Fruit fly (Drosophila melanogaster) whole organism, adult: Measurements from ENCODE around the gene Cep164.
A peak's percentile ranks its signal among the peaks of the same experiment; 100 is the strongest.

ENCODE experiments used
- CG11617 ChIP-seq: fragments of 200-800 bp; sonication (Bioruptor generic); optimal IDR thresholded peaks from 2 replicates; lab custom pipeline; 2017; ENCODE audit warnings: mild to moderate bottlenecking, missing biosample characterization, missing genetic modification reagents, missing genetic modification characterization
- CG12768 ChIP-seq: fragments of 200-800 bp; sonication (Bioruptor generic); optimal IDR thresholded peaks from 2 replicates; lab custom pipeline; 2017; ENCODE audit warnings: missing biosample characterization, missing genetic modification characterization, mild to moderate bottlenecking, moderate library complexity, missing genetic modification reagents
- CG14711 ChIP-seq: fragments of 200-800 bp; sonication (Bioruptor generic); optimal IDR thresholded peaks from 2 replicates; lab custom pipeline; 2018; ENCODE audit warnings: missing biosample characterization, mild to moderate bottlenecking, missing genetic modification characterization, moderate library complexity
- CG1620 ChIP-seq: fragments of 200-800 bp; sonication (Bioruptor generic); optimal IDR thresholded peaks from 2 replicates; lab custom pipeline; 2016; ENCODE audit warnings: missing biosample characterization, missing genetic modification characterization
- CG33017 ChIP-seq: fragments of 200-800 bp; sonication (Bioruptor generic); optimal IDR thresholded peaks from 2 replicates; lab custom pipeline; 2018; ENCODE audit warnings: missing biosample characterization, mild to moderate bottlenecking, missing genetic modification characterization, moderate library complexity
- CG5204 ChIP-seq: fragments of 200-800 bp; sonication (Bioruptor generic); optimal IDR thresholded peaks from 2 replicates; lab custom pipeline; 2016; ENCODE audit warnings: missing biosample characterization, missing genetic modification characterization
- CG7045 ChIP-seq: fragments of 200-800 bp; sonication (Bioruptor generic); optimal IDR thresholded peaks from 2 replicates; lab custom pipeline; 2017; ENCODE audit warnings: missing biosample characterization, mild to moderate bottlenecking, missing genetic modification characterization
- CG7101 ChIP-seq: fragments of 200-800 bp; sonication (Bioruptor generic); optimal IDR thresholded peaks from 2 replicates; lab custom pipeline; 2018; ENCODE audit warnings: missing biosample characterization, mild to moderate bottlenecking, missing genetic modification characterization, moderate library complexity
- Clk ChIP-seq: fragments of 200-800 bp; sonication (Bioruptor generic); optimal IDR thresholded peaks from 2 replicates; lab custom pipeline; 2017; ENCODE audit warnings: missing biosample characterization, missing genetic modification characterization
- Crg-1 ChIP-seq: fragments of 200-800 bp; sonication (Bioruptor generic); optimal IDR thresholded peaks from 2 replicates; lab custom pipeline; 2016; ENCODE audit warnings: missing biosample characterization, missing genetic modification characterization
- Hr96 ChIP-seq: fragments of 200-800 bp; sonication (Bioruptor generic); optimal IDR thresholded peaks from 2 replicates; lab custom pipeline; 2016; ENCODE audit warnings: missing biosample characterization, missing genetic modification characterization
- Mnt ChIP-seq: fragments of 200-800 bp; sonication (Bioruptor generic); optimal IDR thresholded peaks from 2 replicates; lab custom pipeline; 2016; ENCODE audit warnings: missing biosample characterization, mild to moderate bottlenecking, missing genetic modification characterization
- bab1 ChIP-seq: fragments of 200-800 bp; sonication (Bioruptor generic); optimal IDR thresholded peaks from 3 replicates; lab custom pipeline; 2019; ENCODE audit warnings: missing biosample characterization, mild to moderate bottlenecking, missing genetic modification characterization, moderate library complexity
- cic ChIP-seq: fragments of 200-800 bp; sonication (Bioruptor generic); optimal IDR thresholded peaks from 2 replicates; lab custom pipeline; 2017; ENCODE audit warnings: missing biosample characterization, mild to moderate bottlenecking, missing genetic modification characterization, moderate library complexity
- cnc ChIP-seq, 2 experiments: fragments of >200 bp; optimal IDR thresholded peaks; 2 replicates each; lab custom pipeline; 2017
- kay ChIP-seq: fragments of 200-800 bp; sonication (Bioruptor generic); peaks from one replicate; lab custom pipeline; 2016; ENCODE audit warnings: missing biosample characterization, missing genetic modification characterization, borderline replicate concordance
- ovo ChIP-seq: fragments of 200-800 bp; sonication (Bioruptor generic); optimal IDR thresholded peaks from 2 replicates; lab custom pipeline; 2016; ENCODE audit warnings: missing biosample characterization, missing genetic modification characterization
- pad ChIP-seq: fragments of 200-800 bp; sonication (Bioruptor generic); optimal IDR thresholded peaks from 3 replicates; lab custom pipeline; 2017; ENCODE audit warnings: missing biosample characterization, missing genetic modification characterization, mild to moderate bottlenecking, moderate library complexity, missing genetic modification reagents
- tj ChIP-seq: fragments of 200-800 bp; sonication (Bioruptor generic); optimal IDR thresholded peaks from 3 replicates; lab custom pipeline; 2017; ENCODE audit warnings: missing biosample characterization, mild to moderate bottlenecking, missing genetic modification characterization, moderate library complexity
- toe ChIP-seq: fragments of 200-800 bp; sonication (Bioruptor generic); optimal IDR thresholded peaks from 2 replicates; lab custom pipeline; 2016; ENCODE audit warnings: missing biosample characterization, missing genetic modification characterization

Cep164 gene

DNA sequence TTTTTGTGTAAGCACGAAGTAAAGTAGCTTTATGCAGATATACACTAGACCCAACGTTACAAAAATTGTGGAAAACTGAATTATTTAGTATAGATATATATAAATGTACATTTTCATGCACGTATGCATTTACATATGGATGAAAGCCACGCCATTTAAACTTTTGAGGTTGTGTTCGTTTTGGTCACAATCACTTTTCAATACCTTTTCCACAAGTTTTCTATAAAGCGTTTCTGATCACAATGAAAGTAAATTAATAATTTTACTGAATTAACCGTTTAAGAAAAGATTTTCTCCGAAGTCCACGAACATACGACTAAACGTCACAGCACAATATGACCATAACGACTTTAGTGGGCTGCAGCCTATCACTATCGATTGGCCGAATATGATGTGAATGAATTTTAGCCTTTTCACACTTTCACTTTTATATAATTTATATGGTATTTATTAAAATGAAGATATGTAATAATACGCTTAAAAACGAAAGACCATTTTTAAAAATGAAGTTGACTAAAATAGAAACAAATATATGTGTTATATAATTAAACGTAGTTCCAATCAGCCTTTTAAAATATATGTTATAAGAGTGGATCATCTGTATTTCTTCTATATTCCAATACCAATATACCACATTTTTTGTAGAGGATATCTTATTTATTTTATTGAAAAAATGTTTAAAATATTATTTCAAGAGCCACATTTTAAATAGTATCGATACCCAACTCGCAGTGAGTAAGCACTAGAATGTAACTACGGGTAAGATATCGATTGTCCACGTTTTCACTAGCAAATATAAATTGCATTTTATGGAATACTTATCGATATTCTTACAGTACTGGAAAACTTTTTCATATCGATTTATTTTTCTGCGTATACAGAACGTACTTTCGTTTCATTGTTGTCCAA, 9.1 kb upstream of the Cep164 start, which contains the start of the genes CG46312, eIF5 and exd:
Gene CG46312, minus strand, starts transcription at position 357 of the 909 bp plus-strand sequence.
Gene eIF5, minus strand, starts transcription at position 357 of the 909 bp plus-strand sequence.
Gene exd, plus strand, starts transcription at position 851 of the 909 bp plus-strand sequence.
- TF ChIP-seq CG7045 (GFP tag; lab: Kevin White, UChicago): no peak
- TF ChIP-seq CG7101 (tag; lab: Kevin White, UChicago): peak; percentile 18
- no peak for TF ChIP-seq Crg-1
- TF ChIP-seq Clk (GFP tag; lab: Kevin White, UChicago): no peak
- TF ChIP-seq CG14711 (tag; lab: Kevin White, UChicago): no peak
- peak; percentile 29 for TF ChIP-seq Mnt (GFP tag; lab: Kevin White, UChicago)
- peak; percentile 13 for TF ChIP-seq ovo (GFP tag; lab: Kevin White, UChicago)
- TF ChIP-seq kay (GFP tag; lab: Kevin White, UChicago): no peak
- no peak for TF ChIP-seq cic (GFP tag; lab: Kevin White, UChicago)
- TF ChIP-seq CG12768: no peak
- TF ChIP-seq cnc (optimal IDR thresholded peaks at IDR 0.05; lab: Kevin White, UChicago): no peak
- TF ChIP-seq tj (GFP tag; lab: Kevin White, UChicago): no peak
- no peak for TF ChIP-seq CG11617
- peak; percentile 73 for TF ChIP-seq bab1 (GFP tag; lab: Kevin White, UChicago)
- no peak for TF ChIP-seq pad (GFP tag; lab: Kevin White, UChicago)
- no peak for TF ChIP-seq CG33017 (tag; lab: Kevin White, UChicago)
- TF ChIP-seq CG1620 (GFP tag; lab: Kevin White, UChicago): no peak
- no peak for TF ChIP-seq Hr96
- TF ChIP-seq toe (GFP tag; lab: Kevin White, UChicago): no peak
- no peak for TF ChIP-seq CG5204

DNA sequence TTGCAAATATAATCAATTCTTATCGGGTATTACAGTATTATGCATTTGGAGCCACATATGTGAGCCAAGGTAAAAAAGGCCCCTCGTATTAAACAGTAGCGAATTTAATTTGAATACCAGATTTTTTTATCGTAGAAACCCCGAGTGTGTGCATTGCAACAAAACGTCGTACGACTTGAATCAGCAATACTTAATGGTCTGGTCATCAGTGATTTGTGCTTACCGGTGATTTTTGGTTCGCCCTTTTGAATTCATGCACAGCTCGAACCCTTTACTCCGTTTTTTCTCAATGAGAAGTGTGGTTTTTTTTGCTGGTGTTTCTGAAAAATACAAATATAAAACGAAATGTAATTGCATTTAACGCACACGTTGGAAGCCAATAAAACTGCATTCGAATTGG, 6.9 kb upstream of the Cep164 start:
- no peak for TF ChIP-seq CG12768
- TF ChIP-seq bab1 (GFP tag; lab: Kevin White, UChicago): no peak
- TF ChIP-seq tj (GFP tag; lab: Kevin White, UChicago): peak; percentile 96
- no peak for TF ChIP-seq kay (GFP tag; lab: Kevin White, UChicago)

DNA sequence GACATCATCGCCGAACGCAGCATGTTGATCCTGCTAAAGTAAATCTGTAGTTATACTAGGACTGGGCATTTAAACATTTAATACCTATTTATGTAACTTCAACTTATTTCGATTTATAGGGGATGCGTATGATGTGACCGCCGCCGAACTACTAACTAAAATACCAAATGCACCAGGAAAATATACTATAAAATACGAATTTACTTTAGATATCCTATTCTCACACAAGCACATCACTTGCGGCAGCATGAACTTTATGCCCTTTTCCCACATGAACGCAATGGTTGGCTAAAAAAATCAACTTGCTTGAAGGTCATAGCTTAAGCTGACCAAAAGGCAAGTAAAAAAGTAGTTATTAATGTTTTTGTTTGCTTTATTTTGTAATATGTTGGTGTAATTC, 3.9 kb upstream of the Cep164 start, which contains the start of gene ND-20:
Gene ND-20, minus strand, starts transcription at position 155 of the 400 bp plus-strand sequence.
- TF ChIP-seq Mnt (GFP tag; lab: Kevin White, UChicago) (peak; percentile 16), tj (GFP tag; lab: Kevin White, UChicago) (no peak), cic (GFP tag; lab: Kevin White, UChicago) (no peak), CG11617 (no peak), Clk (GFP tag; lab: Kevin White, UChicago) (no peak), CG5204 (no peak), pad (GFP tag; lab: Kevin White, UChicago) (peak; percentile 19), CG1620 (GFP tag; lab: Kevin White, UChicago) (peak; percentile 30), CG33017 (tag; lab: Kevin White, UChicago) (no peak), CG7101 (tag; lab: Kevin White, UChicago) (peak; percentile 30), toe (GFP tag; lab: Kevin White, UChicago) (no peak), CG14711 (tag; lab: Kevin White, UChicago) (peak; percentile 32), CG7045 (GFP tag; lab: Kevin White, UChicago) (no peak), Hr96 (no peak), kay (GFP tag; lab: Kevin White, UChicago) (no peak), CG12768 (no peak), cnc (optimal IDR thresholded peaks at IDR 0.05; lab: Kevin White, UChicago) (no peak), ovo (GFP tag; lab: Kevin White, UChicago) (no peak), Crg-1 (no peak), bab1 (GFP tag; lab: Kevin White, UChicago) (peak; percentile 18)

DNA sequence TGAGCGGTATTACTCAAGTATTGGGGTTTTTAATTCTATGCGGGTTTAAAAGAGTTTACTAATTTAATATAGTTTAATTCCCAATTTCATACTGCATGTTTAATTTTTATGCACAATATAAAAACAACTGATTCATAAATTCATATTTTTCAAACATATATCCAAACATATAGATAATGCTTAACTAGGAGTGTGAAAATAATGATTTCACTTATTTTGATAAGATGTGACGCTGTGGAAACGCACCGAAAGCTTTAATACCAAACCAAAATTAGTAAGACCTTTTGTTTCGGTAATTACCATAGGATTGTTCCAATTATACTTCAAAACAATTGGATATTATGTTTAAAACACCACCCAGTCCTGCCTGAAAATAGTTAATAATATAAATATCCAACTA, 757 bp upstream of the Cep164 start, which contains the start of gene Slc25A46a:
Gene Slc25A46a, plus strand, starts transcription at position 272 of the 400 bp plus-strand sequence.
- TF ChIP-seq toe (GFP tag; lab: Kevin White, UChicago) (no peak), CG1620 (GFP tag; lab: Kevin White, UChicago) (no peak), bab1 (GFP tag; lab: Kevin White, UChicago) (peak; percentile 28), CG14711 (tag; lab: Kevin White, UChicago) (no peak)

DNA sequence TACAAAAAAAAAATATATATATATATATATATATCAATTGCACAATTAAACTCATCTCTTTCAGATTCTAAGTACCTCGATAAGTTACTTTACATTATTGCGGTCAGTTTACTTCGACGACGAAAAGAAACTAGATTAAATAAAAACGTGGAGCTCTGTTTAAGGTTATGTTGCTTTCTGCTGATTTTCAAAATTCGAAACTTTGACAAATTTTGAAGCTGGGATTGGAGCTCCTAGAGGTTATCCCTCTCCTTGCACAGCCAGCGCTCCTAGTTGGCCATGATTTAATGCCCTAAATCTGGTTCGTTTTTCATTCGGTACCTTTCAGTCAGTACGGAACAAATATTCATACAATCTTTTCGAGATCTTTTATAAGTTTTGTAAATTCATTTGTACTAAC, 6.2 kb downstream of the Cep164 start, which contains the start of gene CG42766:
Gene CG42766, plus strand, starts transcription at position 301 of the 400 bp plus-strand sequence.
- TF ChIP-seq CG7045 (GFP tag; lab: Kevin White, UChicago) (no peak), Hr96 (no peak), pad (GFP tag; lab: Kevin White, UChicago) (no peak), cic (GFP tag; lab: Kevin White, UChicago) (no peak), CG12768 (no peak), ovo (GFP tag; lab: Kevin White, UChicago) (no peak), kay (GFP tag; lab: Kevin White, UChicago) (no peak), tj (GFP tag; lab: Kevin White, UChicago) (no peak)

DNA sequence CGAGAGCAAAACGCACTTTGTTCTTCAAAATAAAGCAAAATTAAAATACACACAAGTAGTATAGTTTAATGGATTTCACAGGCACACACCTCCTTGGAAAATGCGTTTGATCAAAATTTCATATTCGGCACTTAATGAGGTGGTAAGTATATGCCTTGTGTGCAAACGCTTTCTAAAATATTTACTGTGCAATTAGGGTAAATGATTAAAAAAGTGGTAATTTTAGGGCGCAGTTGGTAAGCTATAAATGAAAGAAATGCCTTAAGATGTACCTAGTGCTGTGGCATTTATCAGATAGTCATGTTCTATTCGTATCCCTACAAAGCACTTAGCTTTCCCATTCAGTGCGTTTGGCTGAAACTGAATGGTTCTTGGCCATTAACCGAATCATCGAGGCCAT, 8.6 kb downstream of the Cep164 start, which contains the start of gene Or13a:
Gene Or13a, plus strand, starts transcription at position 301 of the 400 bp plus-strand sequence.
- TF ChIP-seq Mnt (GFP tag; lab: Kevin White, UChicago): no peak
- TF ChIP-seq CG7101 (tag; lab: Kevin White, UChicago): no peak
- TF ChIP-seq CG7045 (GFP tag; lab: Kevin White, UChicago): no peak
- no peak for TF ChIP-seq tj (GFP tag; lab: Kevin White, UChicago)
- TF ChIP-seq cic (GFP tag; lab: Kevin White, UChicago): no peak
- no peak for TF ChIP-seq CG33017 (tag; lab: Kevin White, UChicago)
- no peak for TF ChIP-seq Clk (GFP tag; lab: Kevin White, UChicago)
- TF ChIP-seq cnc (optimal IDR thresholded peaks at IDR 0.05; lab: Kevin White, UChicago): no peak
- no peak for TF ChIP-seq toe (GFP tag; lab: Kevin White, UChicago)
- no peak for TF ChIP-seq kay (GFP tag; lab: Kevin White, UChicago)
- no peak for TF ChIP-seq CG12768
- TF ChIP-seq ovo (GFP tag; lab: Kevin White, UChicago): no peak
- no peak for TF ChIP-seq Crg-1
- no peak for TF ChIP-seq CG1620 (GFP tag; lab: Kevin White, UChicago)
- no peak for TF ChIP-seq Hr96
- no peak for TF ChIP-seq pad (GFP tag; lab: Kevin White, UChicago)
- no peak for TF ChIP-seq bab1 (GFP tag; lab: Kevin White, UChicago)
- no peak for TF ChIP-seq CG11617
- no peak for TF ChIP-seq CG14711 (tag; lab: Kevin White, UChicago)
